Fruit fly (Drosophila melanogaster) Kc167 (cell line): Measurements from ENCODE around the gene CG7656.

Experiments
- Sin3A ChIP-seq: fragments of >200 bp; optimal IDR thresholded peaks from 2 replicates; lab custom pipeline; 2018; ENCODE audit warnings: missing external identifiers
- h ChIP-seq: fragments of >200 bp; optimal IDR thresholded peaks from 3 replicates; lab custom pipeline; 2018; ENCODE audit warnings: missing external identifiers
- ttk ChIP-seq: sonication (Bioruptor generic); optimal IDR thresholded peaks from 2 replicates; lab custom pipeline; 2017; ENCODE audit warnings: missing external identifiers

- TF ChIP-seq ttk (lab: Kevin White, UChicago) (no peak), Sin3A (no peak), h (lab: Kevin White, UChicago) (no peak)
These were observed 37.1 kb upstream of the CG7656 start for dm6 chr3L:15624944-15625610.
